Worm (Caenorhabditis elegans) whole organism, midembryonic: ENCODE measurements around the gene C02B8.12.

Experiments used
- cog-1 ChIP-seq: sonication (generic microtip); optimal IDR thresholded peaks from 2 replicates; lab custom pipeline; 2016; ENCODE audit warnings: missing genetic modification characterization, missing compliant biosample characterization
- flt-1 ChIP-seq: fragments of 200-800 bp; sonication (Bioruptor generic); IDR thresholded peaks from 2 replicates; pipeline ENCODE4 v1.3.6; 2022; ENCODE audit warnings: missing genetic modification characterization, missing compliant biosample characterization
- klf-2 ChIP-seq: fragments of 200-800 bp; sonication (Bioruptor generic); conservative IDR thresholded peaks from 2 replicates; pipeline ENCODE4 v1.3.6; 2022; ENCODE audit warnings: missing genetic modification reagents, missing genetic modification characterization, missing compliant biosample characterization
- med-1 ChIP-seq: sonication (generic microtip); optimal IDR thresholded peaks from 2 replicates; lab custom pipeline; 2017; ENCODE audit warnings: missing genetic modification characterization, mild to moderate bottlenecking, missing compliant biosample characterization, antibody characterized with exemption, missing genetic modification reagents; ENCODE audit not compliant: insufficient read depth
- ztf-23 ChIP-seq: fragments of 200-800 bp; sonication (Bioruptor generic); IDR thresholded peaks from 2 replicates; pipeline ENCODE4 v1.3.6; 2022; ENCODE audit warnings: missing genetic modification reagents, missing genetic modification characterization, missing compliant biosample characterization

- no peak for TF ChIP-seq flt-1 (GFP tag; lab: Robert Waterston, UW)
- no peak for TF ChIP-seq cog-1 (tag; lab: Kevin White, UChicago)
- no peak for TF ChIP-seq klf-2 (GFP tag; lab: Robert Waterston, UW)
- TF ChIP-seq ztf-23 (GFP tag; lab: Robert Waterston, UW): no peak
- TF ChIP-seq med-1 (GFP tag; lab: Kevin White, UChicago): no peak
Observed at ce11 chrX:8083330-8083729, 39.8 kb downstream of the C02B8.12 start.
